Worm (Caenorhabditis elegans): ENCODE results near the gene lmd-5.

DNA sequence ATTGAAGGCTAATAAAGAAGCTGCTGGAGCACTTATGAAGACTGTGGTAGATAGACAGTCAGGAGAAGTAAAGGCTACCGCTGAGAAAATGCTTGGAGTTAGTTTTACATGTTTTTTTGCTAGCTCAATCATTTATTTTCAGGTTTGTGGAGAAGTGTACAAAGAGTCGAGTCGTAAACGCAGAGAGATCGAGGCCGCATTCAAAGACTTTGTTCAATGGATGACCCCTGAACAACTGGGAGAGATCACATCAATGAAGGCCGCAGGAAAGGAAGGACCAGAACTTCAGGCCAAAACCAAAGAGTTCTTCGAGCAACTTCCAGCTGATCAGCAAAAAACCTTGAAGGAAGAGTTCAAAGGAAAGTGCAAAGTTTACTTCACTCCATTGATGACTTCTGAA lies 44.7 kb upstream of the lmd-5 start:
- no peak for TF ChIP-seq him-1 (tag; optimal IDR thresholded peaks at IDR 0.05)
- TF ChIP-seq W03F9.2 (tag; optimal IDR thresholded peaks at IDR 0.05), result no peak
- no peak for TF ChIP-seq dao-5 (tag; optimal IDR thresholded peaks at IDR 0.05)

Data from whole organism, L4/young adult.